Fruit fly (Drosophila melanogaster): ENCODE data around the gene Dup99B.

DNA sequence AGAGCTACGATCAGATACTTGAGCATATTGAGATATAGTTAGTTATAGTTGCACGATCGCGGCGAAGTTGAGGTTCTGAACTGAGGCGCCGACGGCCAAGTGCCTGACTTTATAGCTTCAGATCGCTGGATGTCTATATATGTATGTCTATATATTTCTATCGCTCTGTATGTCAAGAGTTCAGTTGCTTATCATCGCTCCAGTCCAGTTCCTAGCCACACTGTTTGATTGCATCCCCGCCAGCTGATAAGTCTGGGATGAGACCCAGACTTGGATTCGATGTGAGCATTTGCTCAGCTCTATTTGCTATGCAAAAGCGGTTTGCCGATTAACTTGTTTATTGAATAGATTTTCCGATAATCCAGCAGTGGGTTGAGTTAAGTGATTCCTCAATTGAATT is 28.5 kb downstream of the Dup99B start:
- no peak for TF ChIP-seq CTCF (optimal IDR thresholded peaks at IDR 0.05)
- no peak for TF ChIP-seq CG8478 (optimal IDR thresholded peaks at IDR 0.05)

Data from S2 (cell line).